Fruit fly (Drosophila melanogaster) Kc167 (cell line): ENCODE results near the gene SelT.

Experiments
- Myc ChIP-seq: fragments of >200 bp; optimal IDR thresholded peaks from 2 replicates; lab custom pipeline; 2017; ENCODE audit warnings: missing external identifiers
- Sin3A ChIP-seq: fragments of >200 bp; optimal IDR thresholded peaks from 2 replicates; lab custom pipeline; 2018; ENCODE audit warnings: missing external identifiers
- psq ChIP-seq: fragments of >200 bp; optimal IDR thresholded peaks from 2 replicates; lab custom pipeline; 2017; ENCODE audit warnings: missing external identifiers
- ttk ChIP-seq: sonication (Bioruptor generic); optimal IDR thresholded peaks from 2 replicates; lab custom pipeline; 2017; ENCODE audit warnings: missing external identifiers

DNA sequence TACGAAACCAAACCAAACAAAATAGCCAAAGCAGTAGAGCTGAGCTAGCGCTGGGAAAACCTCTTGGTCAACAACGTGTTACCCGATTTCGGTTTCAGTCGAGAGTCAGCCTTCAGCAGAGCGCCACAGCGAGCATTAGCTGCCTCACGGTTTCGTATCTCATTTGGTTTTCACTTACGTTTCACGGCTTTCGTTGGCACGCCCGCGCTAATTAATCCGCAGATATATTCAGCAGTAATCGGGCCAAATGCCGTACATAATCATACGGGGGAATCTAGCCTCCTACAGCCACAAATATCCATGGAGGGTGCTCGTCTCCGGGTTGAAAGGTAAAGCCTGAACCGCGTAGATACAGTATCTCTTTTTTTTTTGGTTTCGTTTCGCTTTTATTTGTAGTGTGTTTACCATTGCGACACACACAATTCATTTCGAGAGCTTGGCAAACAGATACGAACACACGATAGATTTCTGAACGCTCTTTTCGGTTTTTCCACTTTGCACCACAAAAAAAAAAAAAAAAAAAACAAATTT is 33.7 kb downstream of the SelT start, which contains the start of gene CG31650:
- TF ChIP-seq Myc (lab: Kevin White, UChicago): no peak
- TF ChIP-seq psq (lab: Kevin White, UChicago): no peak
- no peak for TF ChIP-seq Sin3A
- TF ChIP-seq ttk (lab: Kevin White, UChicago): no peak
